Fruit fly (Drosophila melanogaster) whole organism, adult: ENCODE measurements around the gene CG34451.

ENCODE experiments used
- CG11617 ChIP-seq: fragments of 200-800 bp; sonication (Bioruptor generic); optimal IDR thresholded peaks from 2 replicates; lab custom pipeline; 2017; ENCODE audit warnings: mild to moderate bottlenecking, missing biosample characterization, missing genetic modification reagents, missing genetic modification characterization
- CG12768 ChIP-seq: fragments of 200-800 bp; sonication (Bioruptor generic); optimal IDR thresholded peaks from 2 replicates; lab custom pipeline; 2017; ENCODE audit warnings: missing biosample characterization, missing genetic modification characterization, mild to moderate bottlenecking, moderate library complexity, missing genetic modification reagents
- CG14711 ChIP-seq: fragments of 200-800 bp; sonication (Bioruptor generic); optimal IDR thresholded peaks from 2 replicates; lab custom pipeline; 2018; ENCODE audit warnings: missing biosample characterization, mild to moderate bottlenecking, missing genetic modification characterization, moderate library complexity
- CG1620 ChIP-seq: fragments of 200-800 bp; sonication (Bioruptor generic); optimal IDR thresholded peaks from 2 replicates; lab custom pipeline; 2016; ENCODE audit warnings: missing biosample characterization, missing genetic modification characterization
- CG33017 ChIP-seq: fragments of 200-800 bp; sonication (Bioruptor generic); optimal IDR thresholded peaks from 2 replicates; lab custom pipeline; 2018; ENCODE audit warnings: missing biosample characterization, mild to moderate bottlenecking, missing genetic modification characterization, moderate library complexity
- CG5204 ChIP-seq: fragments of 200-800 bp; sonication (Bioruptor generic); optimal IDR thresholded peaks from 2 replicates; lab custom pipeline; 2016; ENCODE audit warnings: missing biosample characterization, missing genetic modification characterization
- CG7045 ChIP-seq: fragments of 200-800 bp; sonication (Bioruptor generic); optimal IDR thresholded peaks from 2 replicates; lab custom pipeline; 2017; ENCODE audit warnings: missing biosample characterization, mild to moderate bottlenecking, missing genetic modification characterization
- CG7101 ChIP-seq: fragments of 200-800 bp; sonication (Bioruptor generic); optimal IDR thresholded peaks from 2 replicates; lab custom pipeline; 2018; ENCODE audit warnings: missing biosample characterization, mild to moderate bottlenecking, missing genetic modification characterization, moderate library complexity
- Clk ChIP-seq: fragments of 200-800 bp; sonication (Bioruptor generic); optimal IDR thresholded peaks from 2 replicates; lab custom pipeline; 2017; ENCODE audit warnings: missing biosample characterization, missing genetic modification characterization
- Crg-1 ChIP-seq: fragments of 200-800 bp; sonication (Bioruptor generic); optimal IDR thresholded peaks from 2 replicates; lab custom pipeline; 2016; ENCODE audit warnings: missing biosample characterization, missing genetic modification characterization
- Hr96 ChIP-seq: fragments of 200-800 bp; sonication (Bioruptor generic); optimal IDR thresholded peaks from 2 replicates; lab custom pipeline; 2016; ENCODE audit warnings: missing biosample characterization, missing genetic modification characterization
- Mnt ChIP-seq: fragments of 200-800 bp; sonication (Bioruptor generic); optimal IDR thresholded peaks from 2 replicates; lab custom pipeline; 2016; ENCODE audit warnings: missing biosample characterization, mild to moderate bottlenecking, missing genetic modification characterization
- bab1 ChIP-seq: fragments of 200-800 bp; sonication (Bioruptor generic); optimal IDR thresholded peaks from 3 replicates; lab custom pipeline; 2019; ENCODE audit warnings: missing biosample characterization, mild to moderate bottlenecking, missing genetic modification characterization, moderate library complexity
- cic ChIP-seq: fragments of 200-800 bp; sonication (Bioruptor generic); optimal IDR thresholded peaks from 2 replicates; lab custom pipeline; 2017; ENCODE audit warnings: missing biosample characterization, mild to moderate bottlenecking, missing genetic modification characterization, moderate library complexity
- cnc ChIP-seq, 2 experiments: fragments of >200 bp; optimal IDR thresholded peaks; 2 replicates each; lab custom pipeline; 2017
- kay ChIP-seq: fragments of 200-800 bp; sonication (Bioruptor generic); peaks from one replicate; lab custom pipeline; 2016; ENCODE audit warnings: missing biosample characterization, missing genetic modification characterization, borderline replicate concordance
- ovo ChIP-seq: fragments of 200-800 bp; sonication (Bioruptor generic); optimal IDR thresholded peaks from 2 replicates; lab custom pipeline; 2016; ENCODE audit warnings: missing biosample characterization, missing genetic modification characterization
- pad ChIP-seq: fragments of 200-800 bp; sonication (Bioruptor generic); optimal IDR thresholded peaks from 3 replicates; lab custom pipeline; 2017; ENCODE audit warnings: missing biosample characterization, missing genetic modification characterization, mild to moderate bottlenecking, moderate library complexity, missing genetic modification reagents
- tj ChIP-seq: fragments of 200-800 bp; sonication (Bioruptor generic); optimal IDR thresholded peaks from 3 replicates; lab custom pipeline; 2017; ENCODE audit warnings: missing biosample characterization, mild to moderate bottlenecking, missing genetic modification characterization, moderate library complexity
- toe ChIP-seq: fragments of 200-800 bp; sonication (Bioruptor generic); optimal IDR thresholded peaks from 2 replicates; lab custom pipeline; 2016; ENCODE audit warnings: missing biosample characterization, missing genetic modification characterization

The CG34451 gene

DNA sequence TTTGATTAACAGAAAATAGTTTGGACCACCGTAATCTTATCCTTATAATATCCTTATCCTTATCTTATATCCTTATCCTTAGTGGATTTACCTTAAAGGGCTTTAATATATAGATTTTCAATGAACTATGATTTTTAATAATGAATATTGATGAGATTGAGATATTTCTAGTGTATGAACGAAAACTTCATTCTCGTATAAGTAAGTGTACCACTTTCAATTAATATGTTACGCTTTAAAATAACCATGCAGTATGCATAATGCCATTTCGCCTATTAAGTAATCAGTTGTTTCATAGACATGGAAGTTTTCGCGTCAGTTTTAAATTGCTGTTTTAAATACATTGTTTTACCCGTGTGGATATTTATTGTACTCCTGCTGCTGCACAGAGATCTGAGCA is 12.4 kb downstream of the CG34451 start, which contains the start of gene CG7304:
CG7304 (plus strand) TSS at position 301 of the 400 bp plus-strand sequence.
- TF ChIP-seq bab1 (GFP tag; lab: Kevin White, UChicago) (no peak), CG1620 (GFP tag; lab: Kevin White, UChicago) (no peak), cnc (optimal IDR thresholded peaks at IDR 0.05; lab: Kevin White, UChicago) (no peak), ovo (GFP tag; lab: Kevin White, UChicago) (no peak), CG7045 (GFP tag; lab: Kevin White, UChicago) (no peak), Clk (GFP tag; lab: Kevin White, UChicago) (no peak), kay (GFP tag; lab: Kevin White, UChicago) (no peak), CG7101 (tag; lab: Kevin White, UChicago) (no peak), CG14711 (tag; lab: Kevin White, UChicago) (no peak), CG11617 (GFP tag; lab: Kevin White, UChicago) (no peak), tj (GFP tag; lab: Kevin White, UChicago) (no peak), CG12768 (GFP tag; lab: Kevin White, UChicago) (no peak), Hr96 (no peak), CG5204 (no peak), cic (GFP tag; lab: Kevin White, UChicago) (no peak), toe (GFP tag; lab: Kevin White, UChicago) (no peak), CG33017 (no peak), pad (GFP tag; lab: Kevin White, UChicago) (no peak)

DNA sequence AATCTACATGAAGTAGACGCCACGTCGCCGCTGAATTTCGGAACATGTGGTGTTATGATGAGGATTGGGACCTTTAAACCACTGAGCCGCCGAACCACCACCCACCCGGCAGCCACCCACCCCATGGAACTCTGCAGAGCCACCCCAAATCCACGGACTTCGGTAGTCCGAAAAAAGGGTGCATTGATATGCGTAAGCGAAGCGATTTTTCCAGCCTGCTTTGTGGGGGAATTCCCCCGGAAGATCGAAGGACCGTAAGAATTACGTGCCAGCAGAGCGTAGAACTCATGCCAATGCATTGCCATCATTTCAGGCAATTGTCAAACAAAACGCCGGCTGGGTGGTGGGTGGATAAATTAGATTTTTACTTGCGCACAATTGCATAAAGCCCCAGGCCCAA is 13.6 kb downstream of the CG34451 start:
- TF ChIP-seq Clk (GFP tag; lab: Kevin White, UChicago) (no peak), CG7045 (GFP tag; lab: Kevin White, UChicago) (no peak), tj (GFP tag; lab: Kevin White, UChicago) (no peak), toe (GFP tag; lab: Kevin White, UChicago) (no peak), Hr96 (no peak), pad (GFP tag; lab: Kevin White, UChicago) (no peak)

dm6 chr3L:15677662-15678061 is 14.2 kb downstream of the CG34451 start:
- TF ChIP-seq CG33017 (no peak), pad (GFP tag; lab: Kevin White, UChicago) (no peak), tj (GFP tag; lab: Kevin White, UChicago) (no peak), CG14711 (tag; lab: Kevin White, UChicago) (no peak), CG5204 (no peak), Clk (GFP tag; lab: Kevin White, UChicago) (no peak), CG1620 (GFP tag; lab: Kevin White, UChicago) (no peak), kay (GFP tag; lab: Kevin White, UChicago) (no peak), CG7101 (tag; lab: Kevin White, UChicago) (no peak), cnc (optimal IDR thresholded peaks at IDR 0.05; lab: Kevin White, UChicago) (no peak), bab1 (GFP tag; lab: Kevin White, UChicago) (no peak), Hr96 (no peak), toe (GFP tag; lab: Kevin White, UChicago) (no peak), Crg-1 (GFP tag; lab: Kevin White, UChicago) (no peak), CG12768 (GFP tag; lab: Kevin White, UChicago) (no peak), CG7045 (GFP tag; lab: Kevin White, UChicago) (no peak), cic (GFP tag; lab: Kevin White, UChicago) (no peak), CG11617 (GFP tag; lab: Kevin White, UChicago) (no peak), Mnt (no peak), ovo (GFP tag; lab: Kevin White, UChicago) (no peak)

DNA sequence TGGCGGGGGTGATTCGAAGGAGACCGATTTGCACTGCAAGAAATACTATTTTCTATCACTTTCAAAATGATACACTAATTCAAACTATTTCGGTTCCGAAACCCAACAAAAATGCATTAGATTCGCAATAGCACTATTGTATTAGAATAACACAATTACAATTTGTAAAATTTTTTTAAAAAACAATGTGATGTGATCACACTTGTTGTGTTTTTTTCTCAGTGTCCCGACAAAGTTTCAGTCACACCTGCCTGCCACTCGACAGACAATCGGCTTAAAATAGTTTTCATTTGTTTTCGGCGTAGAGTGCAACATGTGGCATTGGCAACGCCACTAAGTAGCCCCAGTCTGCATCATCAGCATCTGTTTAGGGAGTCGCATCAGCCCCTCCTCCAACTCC is 16.8 kb downstream of the CG34451 start:
- TF ChIP-seq tj (GFP tag; lab: Kevin White, UChicago) (no peak), cnc (optimal IDR thresholded peaks at IDR 0.05; lab: Kevin White, UChicago) (no peak), CG1620 (GFP tag; lab: Kevin White, UChicago) (no peak), CG12768 (GFP tag; lab: Kevin White, UChicago) (no peak), toe (GFP tag; lab: Kevin White, UChicago) (no peak), cic (GFP tag; lab: Kevin White, UChicago) (no peak), Clk (GFP tag; lab: Kevin White, UChicago) (no peak), CG14711 (tag; lab: Kevin White, UChicago) (no peak), CG7045 (GFP tag; lab: Kevin White, UChicago) (no peak), Hr96 (no peak), kay (GFP tag; lab: Kevin White, UChicago) (no peak), CG7101 (tag; lab: Kevin White, UChicago) (no peak), pad (GFP tag; lab: Kevin White, UChicago) (no peak), CG11617 (GFP tag; lab: Kevin White, UChicago) (no peak), CG33017 (no peak), ovo (GFP tag; lab: Kevin White, UChicago) (no peak), Mnt (no peak), CG5204 (no peak), bab1 (GFP tag; lab: Kevin White, UChicago) (no peak)

DNA sequence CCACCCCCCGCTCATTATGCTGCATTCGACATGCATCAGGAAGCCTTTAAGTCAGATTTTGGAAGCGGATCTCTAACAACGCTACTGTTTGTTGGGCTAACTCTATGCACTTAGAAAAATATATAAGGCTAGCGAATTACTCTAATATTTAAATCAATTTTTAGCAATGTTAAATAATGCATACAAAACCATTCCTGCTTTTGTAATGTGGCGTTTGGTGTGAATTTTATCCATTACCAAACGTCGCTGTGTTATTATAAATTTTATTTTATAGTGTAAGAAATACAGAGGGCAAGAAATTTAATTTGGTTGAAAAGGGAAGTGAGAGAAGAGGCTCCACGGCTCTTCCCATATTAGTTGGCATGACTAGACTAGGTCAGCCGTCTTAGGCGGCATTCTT is 19.1 kb downstream of the CG34451 start:
- no peak for TF ChIP-seq cic (GFP tag; lab: Kevin White, UChicago)
- no peak for TF ChIP-seq CG33017
- no peak for TF ChIP-seq toe (GFP tag; lab: Kevin White, UChicago)
- no peak for TF ChIP-seq Clk (GFP tag; lab: Kevin White, UChicago)
- no peak for TF ChIP-seq tj (GFP tag; lab: Kevin White, UChicago)
- TF ChIP-seq CG11617 (GFP tag; lab: Kevin White, UChicago) = no peak
- TF ChIP-seq pad (GFP tag; lab: Kevin White, UChicago) = no peak
- TF ChIP-seq Hr96 = no peak
- no peak for TF ChIP-seq cnc (optimal IDR thresholded peaks at IDR 0.05; lab: Kevin White, UChicago)
- no peak for TF ChIP-seq CG7045 (GFP tag; lab: Kevin White, UChicago)
- TF ChIP-seq bab1 (GFP tag; lab: Kevin White, UChicago) = no peak
- TF ChIP-seq CG1620 (GFP tag; lab: Kevin White, UChicago) = no peak
- TF ChIP-seq CG5204 = no peak
- TF ChIP-seq ovo (GFP tag; lab: Kevin White, UChicago) = no peak
- no peak for TF ChIP-seq Crg-1 (GFP tag; lab: Kevin White, UChicago)
- no peak for TF ChIP-seq CG14711 (tag; lab: Kevin White, UChicago)
- no peak for TF ChIP-seq CG12768 (GFP tag; lab: Kevin White, UChicago)
